Fruit fly (Drosophila melanogaster) whole organism, embryonic: ENCODE measurements around the gene Nnp-1.

Experiments
- Antp ChIP-seq: fragments of 200-800 bp; sonication (Bioruptor generic); optimal IDR thresholded peaks from 3 replicates; lab custom pipeline; 2016; ENCODE audit warnings: missing biosample characterization, missing genetic modification characterization
- B-H1 ChIP-seq: fragments of 200-800 bp; sonication (Bioruptor generic); IDR thresholded peaks from 3 replicates; pipeline ENCODE4 v1.3.6; 2022; ENCODE audit warnings: missing biosample characterization, missing genetic modification characterization
- CG10543 ChIP-seq: fragments of 200-800 bp; sonication (Bioruptor generic); optimal IDR thresholded peaks from 3 replicates; lab custom pipeline; 2017; ENCODE audit warnings: missing biosample characterization, mild to moderate bottlenecking, missing genetic modification characterization, moderate library complexity
- CG10959 ChIP-seq: fragments of 200-800 bp; sonication (Bioruptor generic); IDR thresholded peaks from 2 replicates; pipeline ENCODE4 v1.3.6; 2022; ENCODE audit warnings: missing biosample characterization, missing genetic modification characterization
- CG13123 ChIP-seq: fragments of 200-800 bp; sonication (Bioruptor generic); optimal IDR thresholded peaks from 2 replicates; lab custom pipeline; 2016; ENCODE audit warnings: missing biosample characterization, missing genetic modification characterization
- CG13287 ChIP-seq: fragments of 200-800 bp; sonication (Bioruptor generic); IDR thresholded peaks from 2 replicates; pipeline ENCODE4 v1.3.6; 2022; ENCODE audit warnings: missing biosample characterization, missing genetic modification characterization; ENCODE audit not compliant: partially characterized antibody
- CG15073 ChIP-seq: fragments of 200-800 bp; sonication (Bioruptor generic); optimal IDR thresholded peaks from 2 replicates; lab custom pipeline; 2016; ENCODE audit warnings: missing biosample characterization, missing genetic modification characterization
- CG17359 ChIP-seq: fragments of 200-800 bp; sonication (Bioruptor generic); optimal IDR thresholded peaks from 3 replicates; lab custom pipeline; 2018; ENCODE audit warnings: missing biosample characterization, mild to moderate bottlenecking, missing genetic modification characterization, moderate library complexity
- CG17385 ChIP-seq: fragments of 200-800 bp; sonication (Bioruptor generic); optimal IDR thresholded peaks from 3 replicates; lab custom pipeline; 2018; ENCODE audit warnings: missing biosample characterization, mild to moderate bottlenecking, missing genetic modification characterization
- CG2199 ChIP-seq: fragments of 200-800 bp; sonication (Bioruptor generic); IDR thresholded peaks from 3 replicates; pipeline ENCODE4 v1.3.6; 2022; ENCODE audit warnings: missing biosample characterization, missing genetic modification characterization
- CG2678 ChIP-seq: fragments of 200-800 bp; sonication (Bioruptor generic); optimal IDR thresholded peaks from 3 replicates; lab custom pipeline; 2019; ENCODE audit warnings: missing biosample characterization, mild to moderate bottlenecking, missing genetic modification characterization, moderate library complexity
- CG3726 ChIP-seq: fragments of 200-800 bp; sonication (Bioruptor generic); IDR thresholded peaks from 3 replicates; pipeline ENCODE4, ENCODE4 v1.3.6; 2022; ENCODE audit warnings: missing biosample characterization, missing genetic modification characterization
- CG3847 ChIP-seq: fragments of 200-800 bp; sonication (Bioruptor generic); IDR thresholded peaks from 2 replicates; pipeline ENCODE4 v1.3.6; 2022; ENCODE audit warnings: missing biosample characterization, missing genetic modification characterization
- CG42726 ChIP-seq: fragments of 200-800 bp; sonication (Bioruptor generic); IDR thresholded peaks from 2 replicates; pipeline ENCODE4 v1.3.6; 2022; ENCODE audit warnings: missing biosample characterization, missing genetic modification characterization; ENCODE audit not compliant: partially characterized antibody
- CG4404 ChIP-seq: fragments of 200-800 bp; sonication (Bioruptor generic); IDR thresholded peaks from 2 replicates; pipeline ENCODE4 v1.3.6; 2022; ENCODE audit warnings: missing biosample characterization, missing genetic modification characterization
- CG5180 ChIP-seq: fragments of 200-800 bp; sonication (Bioruptor generic); optimal IDR thresholded peaks from 3 replicates; lab custom pipeline; 2017; ENCODE audit warnings: missing biosample characterization, missing genetic modification characterization, mild to moderate bottlenecking, moderate library complexity, missing genetic modification reagents
- CG7372 ChIP-seq: fragments of 200-800 bp; sonication (Bioruptor generic); IDR thresholded peaks from 2 replicates; pipeline ENCODE4 v1.3.6; 2022; ENCODE audit warnings: missing biosample characterization, missing genetic modification characterization
- CG8944 ChIP-seq: fragments of 200-800 bp; sonication (Bioruptor generic); optimal IDR thresholded peaks from 3 replicates; lab custom pipeline; 2016; ENCODE audit warnings: missing biosample characterization, missing genetic modification characterization
- CG9215 ChIP-seq: fragments of 200-800 bp; sonication (Bioruptor generic); IDR thresholded peaks from 2 replicates; pipeline ENCODE4 v1.3.6; 2022; ENCODE audit warnings: missing biosample characterization, missing genetic modification characterization
- CHES-1-like ChIP-seq: fragments of 200-800 bp; sonication (Bioruptor generic); optimal IDR thresholded peaks from 2 replicates; lab custom pipeline; 2016; ENCODE audit warnings: missing biosample characterization, missing genetic modification characterization
- Dip2 ChIP-seq: fragments of 200-800 bp; sonication (Bioruptor generic); IDR thresholded peaks from 2 replicates; pipeline ENCODE4 v1.3.6; 2022; ENCODE audit warnings: missing biosample characterization, missing genetic modification characterization
- Drgx ChIP-seq: fragments of 200-800 bp; sonication (Bioruptor generic); IDR thresholded peaks from 2 replicates; pipeline ENCODE4 v1.3.6; 2022; ENCODE audit warnings: missing biosample characterization, missing genetic modification characterization
- Fer2 ChIP-seq: fragments of 200-800 bp; sonication (Bioruptor generic); optimal IDR thresholded peaks from 2 replicates; lab custom pipeline; 2018; ENCODE audit warnings: missing biosample characterization, mild to moderate bottlenecking, missing genetic modification characterization, moderate library complexity
- Fer3 ChIP-seq: fragments of 200-800 bp; sonication (Bioruptor generic); optimal IDR thresholded peaks from 2 replicates; lab custom pipeline; 2018; ENCODE audit warnings: missing biosample characterization, mild to moderate bottlenecking, missing genetic modification characterization, moderate library complexity
- HLH54F ChIP-seq: fragments of 200-800 bp; sonication (Bioruptor generic); optimal IDR thresholded peaks from 3 replicates; lab custom pipeline; 2016; ENCODE audit warnings: missing biosample characterization, missing genetic modification characterization
- Hr78 ChIP-seq, 2 experiments: fragments of 200-800 bp in 1 of 2; fragments of >200 bp in 1 of 2; sonication (Bioruptor generic) in 1 of 2; optimal IDR thresholded peaks; 2 replicates each; lab custom pipeline; 2017 to 2019; ENCODE audit warnings: missing biosample characterization in 2 of 2, missing genetic modification characterization in 2 of 2, mild to moderate bottlenecking in 1 of 2, moderate library complexity in 1 of 2
- Kr ChIP-seq: fragments of 200-800 bp; sonication (Bioruptor generic); optimal IDR thresholded peaks from 2 replicates; lab custom pipeline; 2017; ENCODE audit warnings: missing biosample characterization, mild to moderate bottlenecking, missing genetic modification characterization
- Nf-YA ChIP-seq: fragments of 200-800 bp; sonication (Bioruptor generic); IDR thresholded peaks from 2 replicates; pipeline ENCODE4 v1.3.6; 2022; ENCODE audit warnings: missing biosample characterization, missing genetic modification characterization
- Nf-YB ChIP-seq: fragments of 200-800 bp; sonication (Bioruptor generic); optimal IDR thresholded peaks from 3 replicates; lab custom pipeline; 2019; ENCODE audit warnings: missing biosample characterization, mild to moderate bottlenecking, missing genetic modification characterization, moderate library complexity
- ab ChIP-seq: fragments of 200-800 bp; sonication (Bioruptor generic); optimal IDR thresholded peaks from 2 replicates; lab custom pipeline; 2016; ENCODE audit warnings: missing biosample characterization, missing genetic modification characterization
- al ChIP-seq: fragments of 200-800 bp; sonication (Bioruptor generic); IDR thresholded peaks from 2 replicates; pipeline ENCODE4 v1.3.6; 2022; ENCODE audit warnings: missing biosample characterization, missing genetic modification characterization
- ara ChIP-seq: fragments of 200-800 bp; sonication (Bioruptor generic); IDR thresholded peaks from 2 replicates; pipeline ENCODE4 v1.3.6; 2022; ENCODE audit warnings: missing biosample characterization, missing genetic modification characterization
- chif ChIP-seq, 2 experiments: fragments of 200-800 bp; sonication (Bioruptor generic); optimal IDR thresholded peaks; 3 replicates each; lab custom pipeline; 2016; ENCODE audit warnings: missing biosample characterization in 2 of 2, missing genetic modification characterization in 2 of 2
- ci ChIP-seq: fragments of 200-800 bp; sonication (Bioruptor generic); IDR thresholded peaks from 3 replicates; pipeline ENCODE4 v1.3.6; 2022; ENCODE audit warnings: missing biosample characterization, missing genetic modification characterization
- dan ChIP-seq: fragments of 200-800 bp; sonication (Bioruptor generic); IDR thresholded peaks from 2 replicates; pipeline ENCODE4 v1.3.6; 2022; ENCODE audit warnings: missing biosample characterization, missing genetic modification characterization
- dati ChIP-seq: fragments of 200-800 bp; sonication (Bioruptor generic); IDR thresholded peaks from 2 replicates; pipeline ENCODE4 v1.3.6; 2022; ENCODE audit warnings: missing biosample characterization, missing genetic modification characterization
- gfzf ChIP-seq: fragments of 200-800 bp; sonication (Bioruptor generic); optimal IDR thresholded peaks from 2 replicates; lab custom pipeline; 2016; ENCODE audit warnings: missing biosample characterization, mild to moderate bottlenecking, missing genetic modification characterization, moderate library complexity
- gsb-n ChIP-seq: fragments of 200-800 bp; sonication (Bioruptor generic); optimal IDR thresholded peaks from 3 replicates; lab custom pipeline; 2018; ENCODE audit warnings: missing biosample characterization, mild to moderate bottlenecking, missing genetic modification characterization
- insv ChIP-seq, 2 experiments: fragments of 200-800 bp; sonication (Bioruptor generic); optimal IDR thresholded peaks; 3 replicates each; lab custom pipeline; 2016 to 2018; ENCODE audit warnings: missing biosample characterization in 2 of 2, missing genetic modification characterization in 2 of 2
- kay ChIP-seq: fragments of 200-800 bp; sonication (Bioruptor generic); optimal IDR thresholded peaks from 2 replicates; lab custom pipeline; 2016; ENCODE audit warnings: missing biosample characterization, missing genetic modification characterization
- ken ChIP-seq: fragments of 200-800 bp; sonication (Bioruptor generic); IDR thresholded peaks from 3 replicates; pipeline ENCODE4 v1.3.6; 2022; ENCODE audit warnings: missing biosample characterization, missing genetic modification characterization
- mam ChIP-seq: fragments of 200-800 bp; sonication (Bioruptor generic); optimal IDR thresholded peaks from 3 replicates; lab custom pipeline; 2016; ENCODE audit warnings: missing biosample characterization, missing genetic modification characterization
- oc ChIP-seq: fragments of 200-800 bp; sonication (Bioruptor generic); optimal IDR thresholded peaks from 2 replicates; lab custom pipeline; 2018; ENCODE audit warnings: missing biosample characterization, mild to moderate bottlenecking, missing genetic modification characterization, moderate library complexity
- pan ChIP-seq, 4 experiments: fragments of >200 bp in 3 of 4; fragments of 200-800 bp in 1 of 4; sonication (Bioruptor generic) in 1 of 4; optimal IDR thresholded peaks in 3 of 4; IDR thresholded peaks in 1 of 4; 2 replicates each; pipeline versions ENCODE4 v1.3.6 to Lab custom; 2017 to 2022; ENCODE audit warnings: missing biosample characterization in 2 of 4, missing genetic modification characterization in 2 of 4, mixed read lengths in 1 of 4
- ranshi ChIP-seq: fragments of 200-800 bp; sonication (Bioruptor generic); IDR thresholded peaks from 2 replicates; pipeline ENCODE4 v1.3.6; 2022; ENCODE audit warnings: missing biosample characterization, missing genetic modification characterization
- sd ChIP-seq: fragments of 200-800 bp; sonication (Bioruptor generic); optimal IDR thresholded peaks from 3 replicates; lab custom pipeline; 2018; ENCODE audit warnings: missing biosample characterization, mild to moderate bottlenecking, missing genetic modification characterization, moderate library complexity
- slou ChIP-seq: fragments of 200-800 bp; sonication (Bioruptor generic); optimal IDR thresholded peaks from 3 replicates; lab custom pipeline; 2016; ENCODE audit warnings: missing biosample characterization, missing genetic modification characterization
- slp2 ChIP-seq: fragments of 200-800 bp; sonication (Bioruptor generic); optimal IDR thresholded peaks from 2 replicates; lab custom pipeline; 2016; ENCODE audit warnings: missing biosample characterization, missing genetic modification characterization
- ttk ChIP-seq: fragments of 200-800 bp; sonication (Bioruptor generic); IDR thresholded peaks from 2 replicates; pipeline ENCODE4 v2.1.2; 2022; ENCODE audit warnings: missing biosample characterization, missing genetic modification characterization
- unpg ChIP-seq: fragments of 200-800 bp; sonication (Bioruptor generic); optimal IDR thresholded peaks from 3 replicates; lab custom pipeline; 2018; ENCODE audit warnings: missing biosample characterization, mild to moderate bottlenecking, missing genetic modification characterization, moderate library complexity
- vvl ChIP-seq: fragments of 200-800 bp; sonication (Bioruptor generic); IDR thresholded peaks from 2 replicates; pipeline ENCODE4 v1.3.6; 2022; ENCODE audit warnings: missing biosample characterization, missing genetic modification characterization

Gene Nnp-1

dm6 chr2L:13370762-13371161 lies 4.8 kb upstream of the Nnp-1 start, which contains the start of gene ND-B22 (continued):
- peak; percentile 38 for TF ChIP-seq CG10543 (GFP tag; lab: Kevin White, UChicago)
- TF ChIP-seq ken, result no peak
- TF ChIP-seq ranshi (GFP tag; lab: Robert Waterston, UW), result 0 out of 2 replicates have a peak, but pooled peaks have one; percentile 22
- TF ChIP-seq Hr78 (GFP tag; optimal IDR thresholded peaks at IDR 0.05; lab: Kevin White, UChicago), result no peak
- peak; percentile 83 for TF ChIP-seq vvl (GFP tag; lab: Robert Waterston, UW)
- TF ChIP-seq CG2199 (GFP tag; lab: Robert Waterston, UW), result no peak
- TF ChIP-seq Nf-YA (GFP tag; lab: Robert Waterston, UW), result no peak
- peak; percentile 28 for TF ChIP-seq CG2678 (tag; lab: Kevin White, UChicago)
- TF ChIP-seq Nf-YB (GFP tag; lab: Kevin White, UChicago), result no peak
- TF ChIP-seq CG17359 (tag; lab: Kevin White, UChicago), result peak; percentile 25
- TF ChIP-seq CG42726, result no peak
- TF ChIP-seq CG5180 (GFP tag; lab: Kevin White, UChicago), result no peak
- TF ChIP-seq CG10959, result no peak
- no peak for TF ChIP-seq CG15073 (GFP tag; lab: Kevin White, UChicago)
- TF ChIP-seq dati (GFP tag; lab: Robert Waterston, UW), result no peak
- no peak for TF ChIP-seq gsb-n (tag; lab: Kevin White, UChicago)
- TF ChIP-seq oc (tag; lab: Kevin White, UChicago), result no peak
- TF ChIP-seq CG13287, result peak; percentile 63
- TF ChIP-seq CG3726 (GFP tag; lab: Robert Waterston, UW), result no peak
- no peak for TF ChIP-seq slp2 (GFP tag; lab: Kevin White, UChicago)
- no peak for TF ChIP-seq B-H1 (GFP tag; lab: Robert Waterston, UW)
- TF ChIP-seq slou (GFP tag; lab: Kevin White, UChicago), result peak; percentile 4
- TF ChIP-seq Drgx (GFP tag; lab: Robert Waterston, UW), result no peak
- TF ChIP-seq CG3847, result peak; percentile 83
- TF ChIP-seq HLH54F (GFP tag; lab: Kevin White, UChicago), result peak; percentile 28
- no peak for TF ChIP-seq kay (GFP tag; lab: Kevin White, UChicago)
- no peak for TF ChIP-seq Kr (GFP tag; lab: Kevin White, UChicago)
- TF ChIP-seq ci (GFP tag; lab: Robert Waterston, UW), result peak; percentile 66
- TF ChIP-seq pan (optimal IDR thresholded peaks at IDR 0.05; lab: Kevin White, UChicago), result no peak
- TF ChIP-seq pan (GFP tag; optimal IDR thresholded peaks at IDR 0.05 in 1 of 2, IDR thresholded peaks at IDR 0.05 in 1 of 2), result no peak
- no peak for TF ChIP-seq sd (tag; lab: Kevin White, UChicago)
- TF ChIP-seq mam, result peak; percentile 58
- TF ChIP-seq ab (GFP tag; lab: Kevin White, UChicago), result no peak
- peak; percentile 4 for TF ChIP-seq Antp (GFP tag; lab: Kevin White, UChicago)
- TF ChIP-seq Fer2 (tag; lab: Kevin White, UChicago), result peak; percentile 19
- TF ChIP-seq CG17385 (GFP tag; lab: Kevin White, UChicago), result peak; percentile 49
- TF ChIP-seq gfzf (GFP tag; lab: Kevin White, UChicago), result no peak
- TF ChIP-seq unpg (GFP tag; lab: Kevin White, UChicago), result peak; percentile 19
- TF ChIP-seq CG7372, result no peak
- TF ChIP-seq CG4404, result no peak
- TF ChIP-seq chif (GFP tag; optimal IDR thresholded peaks at IDR 0.05; lab: Kevin White, UChicago), result peak in 1 of 2 experiments; percentile 2
- TF ChIP-seq ttk (GFP tag; lab: Robert Waterston, UW), result no peak
- no peak for TF ChIP-seq CHES-1-like (GFP tag; lab: Kevin White, UChicago)
- TF ChIP-seq CG8944 (GFP tag; lab: Kevin White, UChicago), result no peak
- peak; percentile 35; the same call in 1 of the 2 replicates for TF ChIP-seq ara (GFP tag; lab: Robert Waterston, UW)
- TF ChIP-seq al (GFP tag; lab: Robert Waterston, UW), result no peak
- TF ChIP-seq CG9215 (GFP tag; lab: Robert Waterston, UW), result no peak
- TF ChIP-seq insv (GFP tag; optimal IDR thresholded peaks at IDR 0.05; lab: Kevin White, UChicago), result no peak
- TF ChIP-seq dan (GFP tag; lab: Robert Waterston, UW), result no peak
- TF ChIP-seq CG13123, result no peak
- peak; percentile 31 for TF ChIP-seq Fer3 (tag; lab: Kevin White, UChicago)
- TF ChIP-seq Dip2 (GFP tag; lab: Robert Waterston, UW), result no peak
